Worm (Caenorhabditis elegans) whole organism, midembryonic: ENCODE data around the gene F16B12.4.
A peak's percentile ranks its signal among the peaks of the same experiment; 100 is the strongest.

Experiments used
- flt-1 ChIP-seq: fragments of 200-800 bp; sonication (Bioruptor generic); IDR thresholded peaks from 2 replicates; pipeline ENCODE4 v1.3.6; 2022; ENCODE audit warnings: missing genetic modification characterization, missing compliant biosample characterization
- ref-1 ChIP-seq: fragments of 200-800 bp; sonication (Bioruptor generic); conservative IDR thresholded peaks from 2 replicates; pipeline ENCODE4 v1.3.6; 2022; ENCODE audit warnings: missing genetic modification reagents, missing genetic modification characterization, missing compliant biosample characterization

- TF ChIP-seq ref-1 (GFP tag; lab: Robert Waterston, UW), result no peak
- TF ChIP-seq flt-1 (GFP tag; lab: Robert Waterston, UW), result peak; percentile 35; the same call in 1 of the 2 replicates
These were observed 3.5 kb upstream of the F16B12.4 start, which contains the start of gene F16B12.6 for ce11 chrX:14101986-14102385.
